Fruit fly (Drosophila melanogaster): Measurements from ENCODE around the gene TFAM.
A peak's percentile ranks its signal among the peaks of the same experiment; 100 is the strongest.

The TFAM gene

dm6 chr3R:20555023-20555422 lies 21.8 kb downstream of the TFAM start (continued):
- TF ChIP-seq cyc (GFP tag; optimal IDR thresholded peaks at IDR 0.05) = no peak
- no peak for TF ChIP-seq CG6808 (GFP tag; optimal IDR thresholded peaks at IDR 0.05)
- no peak for TF ChIP-seq Sox102F (GFP tag; optimal IDR thresholded peaks at IDR 0.05)
- TF ChIP-seq CG3919 (GFP tag; optimal IDR thresholded peaks at IDR 0.05) = no peak
- TF ChIP-seq Met (GFP tag; optimal IDR thresholded peaks at IDR 0.05) = peak; percentile 33
- TF ChIP-seq pdm3 (GFP tag; optimal IDR thresholded peaks at IDR 0.05) = no peak
- no peak for TF ChIP-seq CG8632 (GFP tag; optimal IDR thresholded peaks at IDR 0.05)
- TF ChIP-seq Sox15 (GFP tag; optimal IDR thresholded peaks at IDR 0.05) = no peak
- no peak for TF ChIP-seq CG10669 (GFP tag; optimal IDR thresholded peaks at IDR 0.05)
- no peak for TF ChIP-seq acj6 (GFP tag; optimal IDR thresholded peaks at IDR 0.05)
- no peak for TF ChIP-seq CG4318 (GFP tag; optimal IDR thresholded peaks at IDR 0.05)
- TF ChIP-seq svp (GFP tag) = peak; percentile 74
- no peak for TF ChIP-seq CG10631 (GFP tag; optimal IDR thresholded peaks at IDR 0.05)
- no peak for TF ChIP-seq CG34406 (GFP tag; optimal IDR thresholded peaks at IDR 0.05)
- TF ChIP-seq vri (GFP tag; optimal IDR thresholded peaks at IDR 0.05) = no peak
- peak; percentile 66 for TF ChIP-seq Eip78C (GFP tag)
- no peak for TF ChIP-seq Eip75B (GFP tag; optimal IDR thresholded peaks at IDR 0.05)
- TF ChIP-seq CG31627 (GFP tag; optimal IDR thresholded peaks at IDR 0.05) = no peak

dm6 chr3R:20554300-20554699 lies 22.5 kb downstream of the TFAM start, which contains the start of gene att-ORFB:
Gene att-ORFB, minus strand, starts transcription at chr3R:20554400.
- TF ChIP-seq Ets96B (tag; optimal IDR thresholded peaks at IDR 0.05) (no peak), Met (GFP tag; optimal IDR thresholded peaks at IDR 0.05) (no peak), CG10669 (GFP tag; optimal IDR thresholded peaks at IDR 0.05) (no peak), CG34406 (GFP tag; optimal IDR thresholded peaks at IDR 0.05) (no peak), Smox (GFP tag; optimal IDR thresholded peaks at IDR 0.05) (no peak), CG3919 (GFP tag; optimal IDR thresholded peaks at IDR 0.05) (no peak), spab (GFP tag; optimal IDR thresholded peaks at IDR 0.05) (no peak), vri (GFP tag; optimal IDR thresholded peaks at IDR 0.05) (no peak), Hr4 (GFP tag; optimal IDR thresholded peaks at IDR 0.05) (no peak), CG31627 (GFP tag; optimal IDR thresholded peaks at IDR 0.05) (no peak), OdsH (GFP tag; optimal IDR thresholded peaks at IDR 0.05) (no peak), Sox14 (GFP tag; optimal IDR thresholded peaks at IDR 0.05) (no peak)

dm6 chr3R:20552093-20552492 lies 24.7 kb downstream of the TFAM start, which contains the start of gene Stat92E:
Gene Stat92E, minus strand, starts transcription at chr3R:20552311.
- no peak for TF ChIP-seq CG6854 (GFP tag; optimal IDR thresholded peaks at IDR 0.05)
- no peak for TF ChIP-seq CG10631 (GFP tag; optimal IDR thresholded peaks at IDR 0.05)
- TF ChIP-seq CG32006 (GFP tag; optimal IDR thresholded peaks at IDR 0.05) = no peak
- no peak for TF ChIP-seq CG3032 (tag; optimal IDR thresholded peaks at IDR 0.05)
- TF ChIP-seq Eip93F (GFP tag; optimal IDR thresholded peaks at IDR 0.05) = no peak
- TF ChIP-seq Hr4 (GFP tag; optimal IDR thresholded peaks at IDR 0.05) = no peak

dm6 chr3R:20551487-20552079 lies 25.2 kb downstream of the TFAM start:
- TF ChIP-seq acj6 (GFP tag; optimal IDR thresholded peaks at IDR 0.05) (no peak), CG8319 (GFP tag; optimal IDR thresholded peaks at IDR 0.05) (no peak), ss (GFP tag; optimal IDR thresholded peaks at IDR 0.05) (no peak), Eip78C (GFP tag) (peak; percentile 26), CG10631 (GFP tag; optimal IDR thresholded peaks at IDR 0.05) (no peak), Smox (GFP tag; optimal IDR thresholded peaks at IDR 0.05) (no peak), pdm3 (GFP tag; optimal IDR thresholded peaks at IDR 0.05) (no peak), Gug (GFP tag; IDR thresholded peaks at IDR 0.05) (no peak), CG6792 (GFP tag; optimal IDR thresholded peaks at IDR 0.05) (no peak), svp (GFP tag) (no peak), achi (GFP tag; optimal IDR thresholded peaks at IDR 0.05) (no peak), fkh (GFP tag; optimal IDR thresholded peaks at IDR 0.05) (peak; percentile 89), eg (GFP tag; IDR thresholded peaks at IDR 0.05) (peak; percentile 48; the same call in 2 of the 3 replicates), CG16779 (tag; optimal IDR thresholded peaks at IDR 0.05) (no peak), Lpt (GFP tag; optimal IDR thresholded peaks at IDR 0.05) (no peak)

Measured in whole organism, prepupa.